Worm (Caenorhabditis elegans) whole organism, early embryonic: ENCODE measurements around the gene M199.9.

Source experiments
- B0310.2 ChIP-seq: sonication (generic microtip); optimal IDR thresholded peaks from 2 replicates; lab custom pipeline; 2016; ENCODE audit warnings: mild to moderate bottlenecking, missing genetic modification characterization, missing compliant biosample characterization
- aly-1 ChIP-seq: sonication (generic microtip); optimal IDR thresholded peaks from 2 replicates; lab custom pipeline; 2016; ENCODE audit warnings: missing genetic modification characterization, missing compliant biosample characterization
- ama-1 ChIP-seq: fragments of 150-350 bp; optimal IDR thresholded peaks from 2 replicates; lab custom pipeline; 2014
- flt-1 ChIP-seq: fragments of 200-800 bp; sonication (Bioruptor generic); IDR thresholded peaks from 2 replicates; pipeline ENCODE4 v1.3.6; 2022; ENCODE audit warnings: missing genetic modification characterization, missing compliant biosample characterization
- hmbx-1 ChIP-seq: sonication (generic microtip); optimal IDR thresholded peaks from 2 replicates; lab custom pipeline; 2016; ENCODE audit warnings: mild to moderate bottlenecking, missing genetic modification characterization, missing compliant biosample characterization

DNA sequence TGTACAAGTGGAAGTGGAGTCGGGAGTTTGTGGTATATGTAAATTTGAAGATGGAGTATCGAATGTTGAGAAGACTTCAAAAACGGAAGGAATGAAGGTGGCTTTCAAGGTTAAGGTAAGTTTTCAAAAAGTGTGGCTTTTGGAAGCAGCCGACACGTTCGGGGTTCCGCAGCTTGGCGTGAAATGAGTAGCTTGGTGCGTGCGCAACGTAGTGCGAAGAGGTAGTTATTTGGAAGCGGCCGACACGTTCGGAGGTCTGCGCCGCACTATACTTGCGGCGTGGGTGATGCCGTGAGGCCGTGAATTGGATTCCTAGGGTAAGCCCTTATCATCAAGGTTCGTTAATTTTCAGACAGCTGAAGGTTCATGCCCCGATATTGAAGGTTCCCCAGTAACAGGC, 6.9 kb downstream of the M199.9 start, which contains the start of gene clec-189:
- TF ChIP-seq flt-1 (GFP tag; lab: Robert Waterston, UW) (no peak), ama-1 (lab: Kevin White, UChicago) (no peak), B0310.2 (no peak), hmbx-1 (no peak), aly-1 (tag; lab: Kevin White, UChicago) (no peak)
